Worm (Caenorhabditis elegans) whole organism, mixed stage, embryonic: Measurements from ENCODE around the gene B0035.3.

Experiments used
- M03D4.4 ChIP-seq: sonication (generic microtip); optimal IDR thresholded peaks from 2 replicates; lab custom pipeline; 2017; ENCODE audit warnings: mild to moderate bottlenecking, missing genetic modification characterization, missing compliant biosample characterization
- bed-3 ChIP-seq: fragments of 200-800 bp; sonication (Bioruptor generic); optimal IDR thresholded peaks from 3 replicates; lab custom pipeline; 2018; ENCODE audit warnings: mild to moderate bottlenecking, missing genetic modification characterization, moderate library complexity, missing compliant biosample characterization
- blmp-1 ChIP-seq: fragments of 150-350 bp; optimal IDR thresholded peaks from 2 replicates; lab custom pipeline; 2014; ENCODE audit warnings: missing biosample characterization, missing genetic modification characterization
- ceh-39 ChIP-seq: fragments of 150-350 bp; optimal IDR thresholded peaks from 2 replicates; lab custom pipeline; 2014; ENCODE audit warnings: missing biosample characterization, missing genetic modification characterization
- ceh-43 ChIP-seq: fragments of 200-800 bp; sonication (Bioruptor generic); optimal IDR thresholded peaks from 2 replicates; lab custom pipeline; 2018; ENCODE audit warnings: mild to moderate bottlenecking, missing genetic modification characterization, moderate library complexity, missing compliant biosample characterization
- ces-1 ChIP-seq: fragments of 150-350 bp; optimal IDR thresholded peaks from 2 replicates; lab custom pipeline; 2014; ENCODE audit warnings: missing biosample characterization, missing genetic modification reagents, missing genetic modification characterization
- cnd-1 ChIP-seq: fragments of 200-800 bp; sonication (Bioruptor generic); optimal IDR thresholded peaks from 2 replicates; lab custom pipeline; 2018; ENCODE audit warnings: mild to moderate bottlenecking, missing genetic modification characterization, missing compliant biosample characterization
- drap-1 ChIP-seq: fragments of 200-800 bp; sonication (Bioruptor generic); optimal IDR thresholded peaks from 3 replicates; lab custom pipeline; 2018; ENCODE audit warnings: mild to moderate bottlenecking, missing genetic modification characterization, missing compliant biosample characterization
- elt-1 ChIP-seq: sonication (generic microtip); optimal IDR thresholded peaks from 2 replicates; lab custom pipeline; 2017; ENCODE audit warnings: missing genetic modification characterization, mild to moderate bottlenecking, missing compliant biosample characterization, antibody characterized with exemption, moderate library complexity, borderline replicate concordance; ENCODE audit not compliant: insufficient read depth
- elt-3 ChIP-seq: fragments of 150-350 bp; optimal IDR thresholded peaks from 2 replicates; lab custom pipeline; 2014; ENCODE audit warnings: missing biosample characterization, missing genetic modification characterization
- flh-1 ChIP-seq: fragments of 200-800 bp; sonication (Bioruptor generic); optimal IDR thresholded peaks from 2 replicates; lab custom pipeline; 2018; ENCODE audit warnings: mild to moderate bottlenecking, missing genetic modification characterization, moderate library complexity, missing compliant biosample characterization
- ham-2 ChIP-seq: fragments of 200-800 bp; sonication (Bioruptor generic); optimal IDR thresholded peaks from 2 replicates; lab custom pipeline; 2018; ENCODE audit warnings: mild to moderate bottlenecking, missing genetic modification characterization, missing compliant biosample characterization
- lin-13 ChIP-seq: fragments of 150-350 bp; optimal IDR thresholded peaks from 2 replicates; lab custom pipeline; 2014; ENCODE audit warnings: missing biosample characterization, missing genetic modification characterization
- lin-32 ChIP-seq: fragments of 200-800 bp; sonication (Bioruptor generic); optimal IDR thresholded peaks from 2 replicates; lab custom pipeline; 2018; ENCODE audit warnings: mild to moderate bottlenecking, missing genetic modification characterization, missing compliant biosample characterization
- lsy-2 ChIP-seq: fragments of 150-350 bp; optimal IDR thresholded peaks from 2 replicates; lab custom pipeline; 2014; ENCODE audit warnings: missing biosample characterization, missing genetic modification characterization
- mab-5 ChIP-seq: fragments of 150-350 bp; optimal IDR thresholded peaks from 2 replicates; lab custom pipeline; 2014; ENCODE audit warnings: missing biosample characterization, missing genetic modification characterization
- mep-1 ChIP-seq: fragments of 150-350 bp; optimal IDR thresholded peaks from 2 replicates; lab custom pipeline; 2017; ENCODE audit warnings: missing biosample characterization, missing genetic modification reagents, missing genetic modification characterization, inconsistent platforms
- mls-2 ChIP-seq: sonication (generic microtip); optimal IDR thresholded peaks from 2 replicates; lab custom pipeline; 2016; ENCODE audit warnings: mild to moderate bottlenecking, missing genetic modification characterization, moderate library complexity, missing compliant biosample characterization
- nhr-12 ChIP-seq: fragments of 150-350 bp; optimal IDR thresholded peaks from 2 replicates; lab custom pipeline; 2014; ENCODE audit warnings: missing biosample characterization, missing genetic modification characterization
- nhr-28 ChIP-seq: fragments of 150-350 bp; optimal IDR thresholded peaks from 2 replicates; lab custom pipeline; 2014; ENCODE audit warnings: missing biosample characterization, missing genetic modification characterization
- nhr-76 ChIP-seq: sonication (generic microtip); optimal IDR thresholded peaks from 2 replicates; lab custom pipeline; 2017; ENCODE audit warnings: missing biosample characterization, missing genetic modification characterization
- pha-4 ChIP-seq: fragments of 150-350 bp; optimal IDR thresholded peaks from 2 replicates; lab custom pipeline; 2018; ENCODE audit warnings: missing biosample characterization, missing genetic modification reagents, missing genetic modification characterization
- sem-2 ChIP-seq: fragments of 200-800 bp; sonication (Bioruptor generic); optimal IDR thresholded peaks from 2 replicates; lab custom pipeline; 2018; ENCODE audit warnings: mild to moderate bottlenecking, missing genetic modification characterization, missing compliant biosample characterization
- tbx-8 ChIP-seq: fragments of 200-800 bp; sonication (Bioruptor generic); optimal IDR thresholded peaks from 2 replicates; lab custom pipeline; 2018; ENCODE audit warnings: mild to moderate bottlenecking, missing genetic modification characterization, moderate library complexity, missing compliant biosample characterization
- unc-120 ChIP-seq: sonication (generic microtip); optimal IDR thresholded peaks from 2 replicates; lab custom pipeline; 2017; ENCODE audit warnings: missing genetic modification characterization, missing compliant biosample characterization; ENCODE audit not compliant: poor library complexity, severe bottlenecking
- unc-39 ChIP-seq: fragments of 150-350 bp; optimal IDR thresholded peaks from 2 replicates; lab custom pipeline; 2014; ENCODE audit warnings: missing biosample characterization, missing genetic modification characterization
- unc-62 ChIP-seq: fragments of 150-350 bp; optimal IDR thresholded peaks from 2 replicates; lab custom pipeline; 2014; ENCODE audit warnings: missing biosample characterization, missing genetic modification reagents, missing genetic modification characterization
- zip-8 ChIP-seq: fragments of 150-350 bp; optimal IDR thresholded peaks from 2 replicates; lab custom pipeline; 2014; ENCODE audit warnings: missing biosample characterization, missing genetic modification characterization
- ztf-11 ChIP-seq: fragments of 150-350 bp; optimal IDR thresholded peaks from 2 replicates; lab custom pipeline; 2014; ENCODE audit warnings: missing biosample characterization, missing genetic modification characterization

Gene B0035.3

DNA sequence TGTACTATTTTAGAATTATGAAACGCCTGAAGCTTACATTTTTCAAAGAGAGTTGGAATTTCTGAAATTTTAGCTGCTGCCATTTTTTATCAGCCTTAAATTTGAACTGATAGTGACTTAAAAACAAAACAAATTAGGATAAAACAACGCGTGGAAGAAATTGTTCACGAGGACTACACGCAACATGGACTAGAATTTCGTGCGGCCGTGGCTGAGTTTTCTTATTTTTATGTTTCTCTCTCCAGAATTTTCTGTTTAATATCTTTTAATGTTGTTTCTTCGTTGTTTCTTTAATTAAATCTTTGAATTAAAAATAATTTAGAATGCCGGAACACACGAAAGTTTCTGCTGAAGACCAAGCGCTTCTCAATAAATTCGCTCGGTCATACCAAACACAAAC, at the start of gene B0035.3, which contains the start of the genes B0035.22 and pfd-4:
Gene B0035.3 (minus strand): TSS at position 114 of the 400 bp plus-strand sequence.
Gene B0035.22 (plus strand): TSS at position 269 of the 400 bp plus-strand sequence.
Gene pfd-4 (plus strand): TSS at position 323 of the 400 bp plus-strand sequence.
- no peak for TF ChIP-seq tbx-8 (GFP tag; lab: Kevin White, UChicago)
- TF ChIP-seq ztf-11 (tag; lab: Kevin White, UChicago) = no peak
- TF ChIP-seq sem-2 (GFP tag; lab: Kevin White, UChicago) = no peak
- TF ChIP-seq flh-1 = no peak
- TF ChIP-seq ham-2 (GFP tag; lab: Kevin White, UChicago) = no peak
- TF ChIP-seq ces-1 = peak; percentile 39
- no peak for TF ChIP-seq ceh-43 (GFP tag; lab: Kevin White, UChicago)
- TF ChIP-seq drap-1 (GFP tag; lab: Kevin White, UChicago) = no peak
- no peak for TF ChIP-seq ceh-39 (tag; lab: Kevin White, UChicago)

- TF ChIP-seq ham-2 (GFP tag; lab: Kevin White, UChicago) = peak; percentile 59
- peak; percentile 35 for TF ChIP-seq ces-1
- TF ChIP-seq mab-5 (tag; lab: Kevin White, UChicago) = no peak
- no peak for TF ChIP-seq M03D4.4
- no peak for TF ChIP-seq elt-1 (tag; lab: Kevin White, UChicago)
- TF ChIP-seq, all 35 proteins: peak for 2
Observed at ce11 chrIV:11363806-11364562, 49.2 kb upstream of the B0035.3 start.

- TF ChIP-seq nhr-28 (tag; lab: Kevin White, UChicago) = no peak
- no peak for TF ChIP-seq ceh-39 (tag; lab: Kevin White, UChicago)
- TF ChIP-seq unc-39 (tag; lab: Kevin White, UChicago) = no peak
- no peak for TF ChIP-seq elt-1 (tag; lab: Kevin White, UChicago)
- TF ChIP-seq zip-8 (tag; lab: Kevin White, UChicago) = no peak
- no peak for TF ChIP-seq lsy-2
- no peak for TF ChIP-seq nhr-76 (tag; lab: Kevin White, UChicago)
- no peak for TF ChIP-seq mep-1 (tag; lab: Kevin White, UChicago)
- no peak for TF ChIP-seq ces-1
Observed at ce11 chrIV:11361409-11361808, 46.6 kb upstream of the B0035.3 start, which contains the start of gene T01G1.4. Gene T01G1.4, minus strand, starts transcription at chrIV:11361509.

ce11 chrIV:11359769-11360168, 45.0 kb upstream of the B0035.3 start, which contains the start of gene klp-12:
Gene klp-12, minus strand, starts transcription at chrIV:11359869.
- TF ChIP-seq mep-1 (tag; lab: Kevin White, UChicago) (no peak), ham-2 (GFP tag; lab: Kevin White, UChicago) (no peak), drap-1 (GFP tag; lab: Kevin White, UChicago) (no peak), nhr-28 (tag; lab: Kevin White, UChicago) (no peak), M03D4.4 (no peak), elt-3 (tag; lab: Kevin White, UChicago) (no peak), cnd-1 (no peak), nhr-76 (tag; lab: Kevin White, UChicago) (no peak), elt-1 (tag; lab: Kevin White, UChicago) (no peak), lin-32 (GFP tag; lab: Kevin White, UChicago) (no peak), unc-120 (tag; lab: Kevin White, UChicago) (no peak), tbx-8 (GFP tag; lab: Kevin White, UChicago) (no peak), bed-3 (GFP tag; lab: Kevin White, UChicago) (no peak)

DNA sequence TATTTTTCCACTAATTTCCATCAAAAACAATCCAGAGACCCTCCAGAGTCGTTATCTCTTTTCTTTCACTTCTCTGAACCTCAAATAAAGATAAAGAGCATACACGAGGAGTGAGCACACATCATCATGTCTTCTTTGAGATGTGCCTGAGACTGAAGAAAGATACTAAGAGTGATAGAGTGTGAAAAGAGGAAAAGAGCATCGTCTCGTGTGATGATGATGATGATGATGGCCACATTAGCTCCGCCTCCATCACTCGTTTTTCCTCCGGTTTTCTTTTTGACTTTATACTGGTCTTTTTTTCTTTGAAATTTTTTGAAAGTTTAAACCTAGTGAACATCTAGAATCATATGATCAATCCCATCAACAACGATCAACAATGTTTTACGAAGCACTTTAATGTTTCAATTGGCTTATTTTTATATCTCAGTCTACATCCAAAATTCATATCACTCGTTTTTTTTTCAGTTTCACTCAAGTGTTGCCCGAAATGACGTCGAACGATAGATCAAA, 39.2 kb upstream of the B0035.3 start, which contains the start of gene T01G1.2:
Gene T01G1.2 (plus strand): TSS at position 463 of the 513 bp plus-strand sequence.
- peak; percentile 55 for TF ChIP-seq unc-62 (GFP tag; lab: Kevin White, UChicago)
- TF ChIP-seq unc-120 (tag; lab: Kevin White, UChicago) = peak; percentile 83
- TF ChIP-seq blmp-1 (tag; lab: Kevin White, UChicago) = no peak

DNA sequence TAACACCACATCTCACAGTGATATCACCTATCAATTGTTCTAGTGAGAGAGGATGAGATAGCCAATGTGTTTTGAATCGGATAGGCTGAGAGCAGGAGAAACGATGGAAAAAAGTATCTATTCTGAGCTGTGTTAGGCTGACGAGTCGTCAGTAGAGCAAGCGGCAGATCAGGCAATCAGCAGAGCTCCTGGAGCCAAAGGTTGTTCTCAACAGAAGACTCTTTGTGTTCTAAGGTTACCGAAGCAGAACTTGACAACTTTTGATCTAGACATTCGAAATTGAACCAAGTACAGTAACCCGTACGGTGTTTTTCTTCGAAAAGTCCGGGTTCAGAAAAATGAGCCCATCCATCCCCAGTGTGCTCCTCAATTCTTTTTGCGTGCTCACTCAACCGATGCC, 38.0 kb upstream of the B0035.3 start:
- TF ChIP-seq mls-2 (tag; lab: Kevin White, UChicago) (no peak), lin-13 (tag; lab: Kevin White, UChicago) (no peak), lin-32 (GFP tag; lab: Kevin White, UChicago) (no peak), cnd-1 (no peak), nhr-12 (tag; lab: Kevin White, UChicago) (no peak), mep-1 (tag; lab: Kevin White, UChicago) (no peak), pha-4 (no peak), ceh-39 (tag; lab: Kevin White, UChicago) (no peak)
- TF ChIP-seq, all 35 proteins: peak for 0
